Worm (Caenorhabditis elegans) whole organism, midembryonic: ENCODE results near the gene lgc-27.

Experiments
- T22C8.4 ChIP-seq: fragments of 200-800 bp; sonication (Bioruptor generic); IDR thresholded peaks from 2 replicates; pipeline ENCODE4 v1.3.6; 2022; ENCODE audit warnings: missing genetic modification characterization, missing compliant biosample characterization
- cog-1 ChIP-seq: sonication (generic microtip); optimal IDR thresholded peaks from 2 replicates; lab custom pipeline; 2016; ENCODE audit warnings: missing genetic modification characterization, missing compliant biosample characterization
- flt-1 ChIP-seq: fragments of 200-800 bp; sonication (Bioruptor generic); IDR thresholded peaks from 2 replicates; pipeline ENCODE4 v1.3.6; 2022; ENCODE audit warnings: missing genetic modification characterization, missing compliant biosample characterization
- klf-2 ChIP-seq: fragments of 200-800 bp; sonication (Bioruptor generic); conservative IDR thresholded peaks from 2 replicates; pipeline ENCODE4 v1.3.6; 2022; ENCODE audit warnings: missing genetic modification reagents, missing genetic modification characterization, missing compliant biosample characterization
- med-1 ChIP-seq: sonication (generic microtip); optimal IDR thresholded peaks from 2 replicates; lab custom pipeline; 2017; ENCODE audit warnings: missing genetic modification characterization, mild to moderate bottlenecking, missing compliant biosample characterization, antibody characterized with exemption, missing genetic modification reagents; ENCODE audit not compliant: insufficient read depth
- ref-1 ChIP-seq: fragments of 200-800 bp; sonication (Bioruptor generic); conservative IDR thresholded peaks from 2 replicates; pipeline ENCODE4 v1.3.6; 2022; ENCODE audit warnings: missing genetic modification reagents, missing genetic modification characterization, missing compliant biosample characterization
- tab-1 ChIP-seq: fragments of 200-800 bp; sonication (Bioruptor generic); IDR thresholded peaks from 2 replicates; pipeline ENCODE4 v1.3.6; 2022; ENCODE audit warnings: missing genetic modification characterization, missing compliant biosample characterization
- ztf-23 ChIP-seq: fragments of 200-800 bp; sonication (Bioruptor generic); IDR thresholded peaks from 2 replicates; pipeline ENCODE4 v1.3.6; 2022; ENCODE audit warnings: missing genetic modification reagents, missing genetic modification characterization, missing compliant biosample characterization
- ztf-29 ChIP-seq: fragments of 200-800 bp; sonication (Bioruptor generic); IDR thresholded peaks from 2 replicates; pipeline ENCODE4 v1.3.6; 2022; ENCODE audit warnings: missing genetic modification reagents, missing genetic modification characterization, missing compliant biosample characterization

lgc-27 gene

DNA sequence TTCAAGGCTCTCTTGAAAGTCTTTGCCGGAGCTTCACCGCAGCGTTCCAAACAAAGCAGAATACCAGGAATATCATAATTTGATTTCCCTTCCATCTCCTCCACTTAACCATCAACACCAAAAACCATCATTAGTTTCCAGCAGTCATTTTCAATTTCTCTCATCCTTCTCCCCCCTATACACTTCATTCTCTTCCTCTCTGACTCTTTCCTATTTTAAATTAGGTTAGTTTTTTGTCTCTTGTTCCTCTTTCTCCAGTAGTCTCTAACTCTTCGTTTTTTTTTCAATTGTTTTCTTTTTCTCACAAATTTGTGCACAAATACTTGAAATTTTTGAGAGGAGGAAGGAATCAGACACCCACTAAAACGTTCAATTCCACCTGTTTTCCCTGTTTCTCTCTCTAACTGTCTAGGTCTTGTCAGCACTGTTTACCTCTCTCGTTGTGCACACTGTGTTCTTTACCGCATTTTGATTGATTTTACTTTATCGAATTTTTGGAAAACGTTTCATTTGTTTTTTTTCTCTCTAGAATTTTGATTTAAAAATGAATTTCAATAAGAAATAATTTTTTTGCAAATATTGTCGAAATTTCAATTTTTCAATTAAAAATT, 42.1 kb upstream of the lgc-27 start:
- no peak for TF ChIP-seq ztf-29 (GFP tag; lab: Robert Waterston, UW)
- TF ChIP-seq T22C8.4 (GFP tag; lab: Robert Waterston, UW), result no peak
- no peak for TF ChIP-seq klf-2 (GFP tag; lab: Robert Waterston, UW)
- no peak for TF ChIP-seq cog-1 (tag; lab: Kevin White, UChicago)
- no peak for TF ChIP-seq ztf-23 (GFP tag; lab: Robert Waterston, UW)
- TF ChIP-seq med-1 (GFP tag; lab: Kevin White, UChicago), result no peak
- TF ChIP-seq ref-1, result no peak
- no peak for TF ChIP-seq flt-1 (GFP tag; lab: Robert Waterston, UW)
- no peak for TF ChIP-seq tab-1 (GFP tag; lab: Robert Waterston, UW)

DNA sequence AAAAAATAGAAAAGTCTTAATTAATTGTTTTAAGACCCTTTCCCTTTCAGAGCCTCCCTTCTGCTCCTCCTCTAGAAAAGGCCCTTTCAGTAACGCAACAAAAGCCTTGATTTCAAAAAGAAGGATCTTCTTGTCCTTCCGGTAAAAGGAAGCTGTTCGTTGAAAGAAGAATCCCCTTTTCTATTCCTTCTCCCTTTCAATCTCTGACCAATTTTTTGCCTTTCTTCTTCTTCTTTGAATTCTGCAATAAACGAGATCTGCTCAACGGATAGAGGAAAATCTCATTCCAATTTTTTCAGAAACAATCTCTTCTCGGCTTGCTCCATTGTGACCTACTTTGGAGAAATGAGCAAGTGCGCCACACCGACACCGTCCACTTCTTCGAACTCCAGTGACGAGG, 40.8 kb upstream of the lgc-27 start, which contains the start of gene F35D11.3:
Gene F35D11.3 (plus strand): TSS at position 300 of the 400 bp plus-strand sequence.
- TF ChIP-seq flt-1 (GFP tag; lab: Robert Waterston, UW), result no peak
- no peak for TF ChIP-seq ref-1
- TF ChIP-seq klf-2 (GFP tag; lab: Robert Waterston, UW), result no peak
- TF ChIP-seq ztf-23 (GFP tag; lab: Robert Waterston, UW), result no peak
- no peak for TF ChIP-seq ztf-29 (GFP tag; lab: Robert Waterston, UW)
- TF ChIP-seq med-1 (GFP tag; lab: Kevin White, UChicago), result no peak
- TF ChIP-seq cog-1 (tag; lab: Kevin White, UChicago), result no peak
- no peak for TF ChIP-seq T22C8.4 (GFP tag; lab: Robert Waterston, UW)
- TF ChIP-seq tab-1 (GFP tag; lab: Robert Waterston, UW), result no peak

DNA sequence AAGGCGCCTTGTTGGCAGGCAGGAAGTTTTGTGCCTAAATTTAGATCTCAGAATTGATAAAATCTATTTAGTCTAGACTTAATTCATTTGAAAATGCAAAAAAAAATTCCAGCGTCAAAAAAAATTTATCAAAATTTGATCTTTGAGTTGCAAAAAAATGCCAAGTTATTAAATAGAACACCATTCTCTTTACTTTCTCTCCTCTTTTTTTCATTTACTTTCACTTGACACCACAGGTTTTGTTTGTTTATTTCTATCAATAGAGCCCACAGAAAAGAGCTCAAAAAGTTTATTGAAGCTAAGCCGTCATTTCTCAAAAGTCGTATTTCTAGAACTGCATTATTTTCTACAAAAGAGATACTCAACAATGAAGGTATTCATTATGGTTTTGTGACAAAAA, 36.2 kb upstream of the lgc-27 start, which contains the start of gene pqn-35:
Gene pqn-35 (plus strand): TSS at position 301 of the 400 bp plus-strand sequence.
- TF ChIP-seq med-1 (GFP tag; lab: Kevin White, UChicago) (no peak), ref-1 (no peak), ztf-29 (GFP tag; lab: Robert Waterston, UW) (no peak), tab-1 (GFP tag; lab: Robert Waterston, UW) (no peak), cog-1 (tag; lab: Kevin White, UChicago) (no peak), ztf-23 (GFP tag; lab: Robert Waterston, UW) (no peak), flt-1 (GFP tag; lab: Robert Waterston, UW) (no peak), T22C8.4 (GFP tag; lab: Robert Waterston, UW) (no peak), klf-2 (GFP tag; lab: Robert Waterston, UW) (no peak)

- no peak for TF ChIP-seq T22C8.4 (GFP tag; lab: Robert Waterston, UW)
- TF ChIP-seq klf-2 (GFP tag; lab: Robert Waterston, UW), result no peak
- no peak for TF ChIP-seq ztf-29 (GFP tag; lab: Robert Waterston, UW)
- TF ChIP-seq ref-1, result no peak
- no peak for TF ChIP-seq ztf-23 (GFP tag; lab: Robert Waterston, UW)
- no peak for TF ChIP-seq flt-1 (GFP tag; lab: Robert Waterston, UW)
- no peak for TF ChIP-seq cog-1 (tag; lab: Kevin White, UChicago)
- no peak for TF ChIP-seq med-1 (GFP tag; lab: Kevin White, UChicago)
- no peak for TF ChIP-seq tab-1 (GFP tag; lab: Robert Waterston, UW)
These were observed 32.4 kb upstream of the lgc-27 start, which contains the start of gene clec-136 for ce11 chrII:4616443-4616842. Gene clec-136 (minus strand): TSS chrII:4616543.

DNA sequence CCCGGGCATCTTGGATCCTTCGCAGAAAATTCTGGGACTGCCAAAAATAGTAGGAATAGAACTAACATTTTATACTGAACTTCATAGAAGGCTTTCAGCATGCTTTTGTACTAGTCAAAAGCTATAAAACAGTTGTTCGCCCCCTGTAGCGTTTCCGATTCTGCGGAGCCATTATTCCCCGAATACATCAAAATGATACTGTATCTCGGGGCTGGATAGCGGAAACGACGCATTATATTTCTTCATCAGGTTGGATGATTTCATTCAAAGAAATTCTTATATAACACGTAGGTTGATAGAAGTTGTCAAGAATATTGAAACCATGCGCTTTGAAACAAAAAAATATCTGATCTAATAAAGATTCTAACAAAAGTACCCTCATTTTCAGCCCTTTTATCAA, 30.9 kb upstream of the lgc-27 start, which contains the start of gene clec-137:
Gene clec-137 (minus strand): TSS at position 101 of the 400 bp plus-strand sequence.
- TF ChIP-seq T22C8.4 (GFP tag; lab: Robert Waterston, UW), result no peak
- no peak for TF ChIP-seq klf-2 (GFP tag; lab: Robert Waterston, UW)

- no peak for TF ChIP-seq ztf-29 (GFP tag; lab: Robert Waterston, UW)
- no peak for TF ChIP-seq ref-1
- no peak for TF ChIP-seq tab-1 (GFP tag; lab: Robert Waterston, UW)
- no peak for TF ChIP-seq ztf-23 (GFP tag; lab: Robert Waterston, UW)
- TF ChIP-seq cog-1 (tag; lab: Kevin White, UChicago), result no peak
- no peak for TF ChIP-seq T22C8.4 (GFP tag; lab: Robert Waterston, UW)
- no peak for TF ChIP-seq med-1 (GFP tag; lab: Kevin White, UChicago)
- no peak for TF ChIP-seq flt-1 (GFP tag; lab: Robert Waterston, UW)
- no peak for TF ChIP-seq klf-2 (GFP tag; lab: Robert Waterston, UW)
These were observed 29.2 kb upstream of the lgc-27 start, which contains the start of gene clec-138 for ce11 chrII:4619700-4620099. Gene clec-138 (minus strand): TSS chrII:4619800.

DNA sequence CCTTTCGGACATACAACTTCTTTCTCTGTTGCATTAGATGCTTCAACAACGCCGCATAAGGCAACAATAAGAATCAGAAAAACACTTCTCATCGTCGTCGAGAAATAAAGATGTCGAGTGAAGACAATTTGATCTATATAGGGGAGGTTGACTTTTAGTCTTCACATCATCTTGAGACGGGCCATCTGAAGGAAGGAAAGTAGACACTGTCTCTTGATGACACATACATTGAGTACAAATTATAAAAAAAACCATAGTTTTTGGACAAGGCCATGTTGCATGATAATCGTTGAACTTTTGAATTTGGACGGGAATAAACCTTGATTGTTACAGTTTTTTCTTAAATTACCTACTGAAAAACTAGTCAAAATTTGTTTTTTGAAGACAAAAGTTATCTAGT, 27.2 kb upstream of the lgc-27 start, which contains the start of gene clec-139:
Gene clec-139 (minus strand): TSS at position 101 of the 400 bp plus-strand sequence.
- TF ChIP-seq tab-1 (GFP tag; lab: Robert Waterston, UW) (no peak), klf-2 (GFP tag; lab: Robert Waterston, UW) (no peak), cog-1 (tag; lab: Kevin White, UChicago) (no peak), T22C8.4 (GFP tag; lab: Robert Waterston, UW) (no peak), med-1 (GFP tag; lab: Kevin White, UChicago) (no peak), ztf-29 (GFP tag; lab: Robert Waterston, UW) (no peak), ztf-23 (GFP tag; lab: Robert Waterston, UW) (no peak), flt-1 (GFP tag; lab: Robert Waterston, UW) (no peak), ref-1 (no peak)

ce11 chrII:4626606-4627005, 22.3 kb upstream of the lgc-27 start, which contains the start of gene F35D11.1:
Gene F35D11.1 (plus strand): TSS chrII:4626906.
- TF ChIP-seq T22C8.4 (GFP tag; lab: Robert Waterston, UW) (no peak), ztf-23 (GFP tag; lab: Robert Waterston, UW) (no peak), klf-2 (GFP tag; lab: Robert Waterston, UW) (no peak), med-1 (GFP tag; lab: Kevin White, UChicago) (no peak), ref-1 (no peak), cog-1 (tag; lab: Kevin White, UChicago) (no peak), ztf-29 (GFP tag; lab: Robert Waterston, UW) (no peak), flt-1 (GFP tag; lab: Robert Waterston, UW) (no peak), tab-1 (GFP tag; lab: Robert Waterston, UW) (no peak)
